Fruit fly (Drosophila melanogaster): Measurements from ENCODE around the gene pico.

DNA sequence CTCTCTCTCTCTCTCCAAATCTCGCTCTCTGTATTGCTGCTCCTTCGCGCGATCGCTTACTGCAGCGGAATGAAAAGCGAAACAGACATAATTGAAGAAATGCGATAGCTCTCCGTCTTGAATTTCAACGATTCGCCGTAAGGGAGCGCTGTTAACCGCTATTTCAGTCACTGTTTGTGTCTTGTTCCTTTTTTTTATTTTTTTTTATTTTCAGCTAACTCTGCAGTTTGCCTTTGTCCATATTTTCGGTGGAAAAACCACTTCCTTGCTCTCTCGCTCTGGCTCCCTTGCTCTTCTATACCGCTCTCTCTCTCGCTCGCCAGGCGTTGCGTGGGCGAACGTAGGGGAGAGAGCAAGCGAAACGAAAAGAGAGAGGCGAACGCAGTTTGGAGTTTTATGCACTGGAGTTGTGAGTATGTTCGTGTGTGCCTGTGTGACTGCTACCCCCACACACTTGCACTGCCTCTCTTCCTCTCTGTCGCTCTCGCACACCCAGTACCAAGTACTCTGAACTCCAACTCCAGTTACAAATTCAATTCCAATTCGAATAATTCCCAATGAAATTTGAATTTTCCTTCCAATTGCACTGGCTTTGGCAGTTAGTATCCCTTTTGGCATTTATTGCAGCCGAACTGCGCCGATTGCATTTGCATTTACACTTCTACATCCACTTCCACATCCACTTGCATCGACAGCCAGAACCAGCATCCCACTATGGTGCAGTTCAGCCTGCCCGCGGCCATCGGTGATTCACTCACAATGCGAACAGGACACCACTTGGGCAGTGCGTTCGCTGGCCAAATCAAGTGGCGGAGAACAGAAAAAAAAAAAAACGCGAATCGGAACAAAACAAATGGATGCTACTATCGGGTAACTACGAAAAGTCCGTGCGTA, 517 bp downstream of the pico start:
- TF ChIP-seq Sin3A (optimal IDR thresholded peaks at IDR 0.05): no peak
- no peak for TF ChIP-seq psq (optimal IDR thresholded peaks at IDR 0.05)
